Worm (Caenorhabditis elegans) whole organism, L2 larva: ENCODE data around the gene M05D6.9.

ENCODE experiments used
- F13H6.1 ChIP-seq: sonication (generic microtip); optimal IDR thresholded peaks from 2 replicates; lab custom pipeline; 2016; ENCODE audit warnings: missing genetic modification characterization, missing compliant biosample characterization
- ZK546.5 ChIP-seq: sonication (generic microtip); optimal IDR thresholded peaks from 2 replicates; lab custom pipeline; 2017; ENCODE audit warnings: missing biosample characterization, missing genetic modification characterization
- aly-2 ChIP-seq: fragments of 150-350 bp; optimal IDR thresholded peaks from 2 replicates; lab custom pipeline; 2014; ENCODE audit warnings: missing biosample characterization, missing genetic modification characterization
- ceh-82 ChIP-seq: fragments of 150-350 bp; optimal IDR thresholded peaks from 2 replicates; lab custom pipeline; 2014; ENCODE audit warnings: missing biosample characterization, missing genetic modification characterization
- mab-5 ChIP-seq: fragments of 150-350 bp; optimal IDR thresholded peaks from 2 replicates; lab custom pipeline; 2014; ENCODE audit warnings: missing biosample characterization, missing genetic modification characterization
- nhr-11 ChIP-seq: fragments of 150-350 bp; optimal IDR thresholded peaks from 2 replicates; lab custom pipeline; 2014; ENCODE audit warnings: missing biosample characterization, missing genetic modification characterization
- nhr-12 ChIP-seq: fragments of 150-350 bp; optimal IDR thresholded peaks from 2 replicates; lab custom pipeline; 2014; ENCODE audit warnings: missing biosample characterization, missing genetic modification characterization
- nhr-77 ChIP-seq: fragments of 150-350 bp; optimal IDR thresholded peaks from 2 replicates; lab custom pipeline; 2014; ENCODE audit warnings: missing biosample characterization, missing genetic modification characterization
- snpc-4 ChIP-seq: fragments of 150-350 bp; optimal IDR thresholded peaks from 2 replicates; lab custom pipeline; 2014; ENCODE audit warnings: missing biosample characterization, missing genetic modification characterization
- unc-55 ChIP-seq: fragments of 150-350 bp; sonication (generic microtip); optimal IDR thresholded peaks from 3 replicates; lab custom pipeline; 2014; ENCODE audit warnings: missing biosample characterization, missing genetic modification reagents, missing genetic modification characterization
- ztf-1 ChIP-seq: fragments of 200-800 bp; sonication (Bioruptor generic); conservative IDR thresholded peaks from 2 replicates; pipeline ENCODE4 v1.3.6; 2022; ENCODE audit warnings: missing genetic modification characterization, missing compliant biosample characterization
- ztf-11 ChIP-seq: sonication (generic microtip); optimal IDR thresholded peaks from 2 replicates; lab custom pipeline; 2017; ENCODE audit warnings: missing biosample characterization, missing genetic modification characterization
- ztf-4 ChIP-seq: fragments of 150-350 bp; optimal IDR thresholded peaks from 2 replicates; lab custom pipeline; 2014; ENCODE audit warnings: missing biosample characterization, missing genetic modification characterization

- TF ChIP-seq ztf-11 (tag; lab: Kevin White, UChicago) = no peak
- TF ChIP-seq unc-55 (GFP tag; lab: Kevin White, UChicago) = no peak
- no peak for TF ChIP-seq nhr-77
- TF ChIP-seq F13H6.1 (tag; lab: Kevin White, UChicago) = no peak
- TF ChIP-seq mab-5 (tag; lab: Kevin White, UChicago) = no peak
- no peak for TF ChIP-seq ztf-1 (GFP tag; lab: Robert Waterston, UW)
- no peak for TF ChIP-seq ztf-4 (tag; lab: Kevin White, UChicago)
- no peak for TF ChIP-seq nhr-11 (tag; lab: Kevin White, UChicago)
- no peak for TF ChIP-seq aly-2
- no peak for TF ChIP-seq snpc-4 (tag; lab: Kevin White, UChicago)
- no peak for TF ChIP-seq ZK546.5 (tag; lab: Kevin White, UChicago)
- TF ChIP-seq ceh-82 (tag; lab: Kevin White, UChicago) = no peak
- TF ChIP-seq nhr-12 = no peak
Measured at ce11 chrII:8475306-8475822, 18.7 kb upstream of the M05D6.9 start, which contains the start of the genes M05D6.1 and M05D6.3.
